Worm (Caenorhabditis elegans) whole organism, young adult: ENCODE data around the gene F56D6.13.
"Not testable (repeated sequence)": the region's sequence is repeated elsewhere in the genome, so short reads cannot be mapped to it uniquely, and the experiment has no call there.

Source experiments
- B0336.3 ChIP-seq: fragments of 200-800 bp; sonication (Bioruptor generic); IDR thresholded peaks from 2 replicates; pipeline ENCODE4 v1.3.6; 2022; ENCODE audit warnings: missing genetic modification characterization, missing compliant biosample characterization
- F52B5.7 ChIP-seq: sonication (generic microtip); optimal IDR thresholded peaks from 2 replicates; lab custom pipeline; 2016; ENCODE audit warnings: mild to moderate bottlenecking, missing genetic modification characterization, missing compliant biosample characterization
- F57A8.1 ChIP-seq: fragments of 200-800 bp; sonication (Bioruptor generic); optimal IDR thresholded peaks from 2 replicates; lab custom pipeline; 2018; ENCODE audit warnings: mild to moderate bottlenecking, missing genetic modification characterization, moderate library complexity, missing compliant biosample characterization
- Y53F4B.3 ChIP-seq: fragments of 200-800 bp; sonication (Bioruptor generic); IDR thresholded peaks from 2 replicates; pipeline ENCODE4 v1.3.6; 2022; ENCODE audit warnings: missing genetic modification reagents, missing genetic modification characterization, missing compliant biosample characterization
- ZK185.1 ChIP-seq: sonication (generic microtip); optimal IDR thresholded peaks from 2 replicates; lab custom pipeline; 2016; ENCODE audit warnings: mild to moderate bottlenecking, missing genetic modification characterization, missing compliant biosample characterization; ENCODE audit not compliant: poor library complexity, severe bottlenecking
- aptf-2 ChIP-seq: fragments of 200-800 bp; sonication (Bioruptor generic); conservative IDR thresholded peaks from 2 replicates; pipeline ENCODE4 v1.3.6; 2022; ENCODE audit warnings: missing genetic modification reagents, missing genetic modification characterization, missing compliant biosample characterization
- attf-5 ChIP-seq: fragments of 200-800 bp; sonication (Bioruptor generic); optimal IDR thresholded peaks from 2 replicates; lab custom pipeline; 2018; ENCODE audit warnings: mild to moderate bottlenecking, missing genetic modification characterization, missing compliant biosample characterization
- bed-1 ChIP-seq: fragments of 200-800 bp; sonication (Bioruptor generic); IDR thresholded peaks from 2 replicates; pipeline ENCODE4 v1.3.6; 2022; ENCODE audit warnings: missing genetic modification reagents, missing genetic modification characterization, missing compliant biosample characterization
- die-1 ChIP-seq: sonication (generic microtip); optimal IDR thresholded peaks from 2 replicates; lab custom pipeline; 2016; ENCODE audit warnings: missing genotype, mild to moderate bottlenecking, missing genetic modification characterization, missing compliant biosample characterization
- dpff-1 ChIP-seq: sonication (generic microtip); optimal IDR thresholded peaks from 2 replicates; lab custom pipeline; 2017; ENCODE audit warnings: mild to moderate bottlenecking, missing genetic modification characterization, missing compliant biosample characterization
- dpl-1 ChIP-seq: fragments of 150-350 bp; optimal IDR thresholded peaks from 2 replicates; lab custom pipeline; 2014; ENCODE audit warnings: missing biosample characterization, missing genetic modification reagents, missing genetic modification characterization
- efl-1 ChIP-seq: fragments of 150-350 bp; optimal IDR thresholded peaks from 2 replicates; lab custom pipeline; 2014; ENCODE audit warnings: missing biosample characterization, missing genetic modification reagents, missing genetic modification characterization
- egl-18 ChIP-seq: fragments of 200-800 bp; sonication (Bioruptor generic); IDR thresholded peaks from 2 replicates; pipeline ENCODE4 v1.3.6; 2022; ENCODE audit warnings: missing genetic modification reagents, missing genetic modification characterization, missing compliant biosample characterization
- egl-44 ChIP-seq: fragments of 200-800 bp; sonication (Bioruptor generic); IDR thresholded peaks from 2 replicates; pipeline ENCODE4 v1.3.6; 2022; ENCODE audit warnings: missing genetic modification reagents, missing genetic modification characterization, missing compliant biosample characterization
- egrh-3 ChIP-seq: fragments of 200-800 bp; sonication (Bioruptor generic); IDR thresholded peaks from 2 replicates; pipeline ENCODE4 v1.3.6; 2022; ENCODE audit warnings: missing genetic modification reagents, missing genetic modification characterization, missing compliant biosample characterization
- ekl-4 ChIP-seq: fragments of 200-800 bp; sonication (Bioruptor generic); IDR thresholded peaks from 2 replicates; pipeline ENCODE4 v1.3.6; 2022; ENCODE audit warnings: missing genetic modification reagents, missing genetic modification characterization, missing compliant biosample characterization
- ets-4 ChIP-seq: fragments of 200-800 bp; sonication (Bioruptor generic); optimal IDR thresholded peaks from 2 replicates; lab custom pipeline; 2018; ENCODE audit warnings: mild to moderate bottlenecking, missing genetic modification characterization, missing compliant biosample characterization
- fkh-3 ChIP-seq: sonication (generic microtip); optimal IDR thresholded peaks from 2 replicates; lab custom pipeline; 2016; ENCODE audit warnings: mild to moderate bottlenecking, missing genetic modification characterization, missing compliant biosample characterization
- hlh-26 ChIP-seq: fragments of 200-800 bp; sonication (Bioruptor generic); conservative IDR thresholded peaks from 2 replicates; pipeline ENCODE4 v1.3.6; 2022; ENCODE audit warnings: missing genetic modification reagents, missing genetic modification characterization, missing compliant biosample characterization
- hrde-1 ChIP-seq: sonication (generic microtip); optimal IDR thresholded peaks from 2 replicates; lab custom pipeline; 2016; ENCODE audit warnings: missing genetic modification characterization, mild to moderate bottlenecking, missing compliant biosample characterization, moderate library complexity, missing genotype, missing genetic modification reagents, borderline replicate concordance
- lin-26 ChIP-seq: fragments of 200-800 bp; sonication (Bioruptor generic); IDR thresholded peaks from 2 replicates; pipeline ENCODE4 v1.3.6; 2022; ENCODE audit warnings: missing genetic modification reagents, missing genetic modification characterization, missing compliant biosample characterization
- lin-54 ChIP-seq: fragments of 200-800 bp; sonication (Bioruptor generic); optimal IDR thresholded peaks from 2 replicates; lab custom pipeline; 2018; ENCODE audit warnings: mild to moderate bottlenecking, missing genetic modification characterization, missing compliant biosample characterization
- lir-1 ChIP-seq: fragments of 200-800 bp; sonication (Bioruptor generic); conservative IDR thresholded peaks from 2 replicates; pipeline ENCODE4 v1.3.6; 2022; ENCODE audit warnings: missing genetic modification reagents, missing genetic modification characterization, missing compliant biosample characterization
- lsl-1 ChIP-seq: fragments of 200-800 bp; sonication (Bioruptor generic); optimal IDR thresholded peaks from 2 replicates; lab custom pipeline; 2018; ENCODE audit warnings: mild to moderate bottlenecking, missing genetic modification characterization, moderate library complexity, missing compliant biosample characterization
- mel-28 ChIP-seq: sonication (generic microtip); optimal IDR thresholded peaks from 2 replicates; lab custom pipeline; 2016; ENCODE audit warnings: borderline replicate concordance, mild to moderate bottlenecking, missing genetic modification characterization, missing compliant biosample characterization
- nfya-2 ChIP-seq: fragments of 200-800 bp; sonication (Bioruptor generic); IDR thresholded peaks from 2 replicates; pipeline ENCODE4 v1.3.6; 2022; ENCODE audit warnings: missing genetic modification reagents, missing genetic modification characterization, missing compliant biosample characterization
- sdz-38 ChIP-seq: sonication (generic microtip); optimal IDR thresholded peaks from 2 replicates; lab custom pipeline; 2016; ENCODE audit warnings: missing genotype, missing genetic modification characterization, missing compliant biosample characterization
- sea-2 ChIP-seq: fragments of 200-800 bp; sonication (Bioruptor generic); IDR thresholded peaks from 2 replicates; pipeline ENCODE4 v1.3.6; 2022; ENCODE audit warnings: missing genetic modification characterization, missing compliant biosample characterization
- snpc-1.3 ChIP-seq: sonication (generic microtip); optimal IDR thresholded peaks from 2 replicates; lab custom pipeline; 2017; ENCODE audit warnings: missing genetic modification characterization, mild to moderate bottlenecking, missing compliant biosample characterization, antibody characterized with exemption, moderate library complexity, missing genotype, missing genetic modification reagents; ENCODE audit not compliant: insufficient read depth
- snpc-4 ChIP-seq, 5 experiments: fragments of 150-350 bp in 1 of 5; sonication (generic microtip) in 4 of 5; optimal IDR thresholded peaks; 2 replicates each; lab custom pipeline; 2014 to 2018; ENCODE audit warnings: missing genetic modification characterization in 5 of 5, missing biosample characterization in 3 of 5, antibody characterized with exemption in 2 of 5, mild to moderate bottlenecking in 2 of 5, missing compliant biosample characterization in 2 of 5, missing genotype in 2 of 5, moderate library complexity in 2 of 5, missing genetic modification reagents in 1 of 5
- somi-1 ChIP-seq: fragments of 200-800 bp; sonication (Bioruptor generic); optimal IDR thresholded peaks from 2 replicates; lab custom pipeline; 2018; ENCODE audit warnings: mild to moderate bottlenecking, missing genetic modification characterization, missing compliant biosample characterization
- tbp1 ChIP-seq: fragments of 200-800 bp; sonication (Bioruptor generic); optimal IDR thresholded peaks from 2 replicates; lab custom pipeline; 2018; ENCODE audit warnings: mild to moderate bottlenecking, missing genetic modification characterization, missing compliant biosample characterization
- tlf-1 ChIP-seq: fragments of 200-800 bp; sonication (Bioruptor generic); optimal IDR thresholded peaks from 2 replicates; lab custom pipeline; 2018; ENCODE audit warnings: mild to moderate bottlenecking, missing genetic modification characterization, missing compliant biosample characterization
- unc-130 ChIP-seq: sonication (generic microtip); optimal IDR thresholded peaks from 2 replicates; lab custom pipeline; 2016; ENCODE audit warnings: missing genetic modification reagents, missing genetic modification characterization, missing compliant biosample characterization
- ztf-25 ChIP-seq: fragments of 200-800 bp; sonication (Bioruptor generic); IDR thresholded peaks from 2 replicates; pipeline ENCODE4 v1.3.6; 2022; ENCODE audit warnings: missing genetic modification reagents, missing genetic modification characterization, missing compliant biosample characterization
- ztf-26 ChIP-seq: sonication (generic microtip); optimal IDR thresholded peaks from 2 replicates; lab custom pipeline; 2017; ENCODE audit warnings: missing genetic modification characterization, missing compliant biosample characterization

The F56D6.13 gene

ce11 chrIV:3902955-3903354, 6.3 kb upstream of the F56D6.13 start, which contains the start of gene F56D6.6 (continued):
- TF ChIP-seq snpc-1.3 (tag; lab: Kevin White, UChicago) (no peak), snpc-4 (GFP tag; optimal IDR thresholded peaks at IDR 0.05; lab: Kevin White, UChicago) (no peak), snpc-4 (tag; optimal IDR thresholded peaks at IDR 0.05; lab: Kevin White, UChicago) (no peak), egl-44 (GFP tag; lab: Robert Waterston, UW) (no peak), lin-26 (GFP tag; lab: Robert Waterston, UW) (no peak), sea-2 (GFP tag; lab: Robert Waterston, UW) (no peak)
- TF ChIP-seq, all 124 proteins: peak for 0

ce11 chrIV:3904620-3905019, 4.6 kb upstream of the F56D6.13 start, which contains the start of gene F56D6.21:
Gene F56D6.21, plus strand, starts transcription at chrIV:3904920.
- TF ChIP-seq ztf-25: no peak
- no peak for TF ChIP-seq nfya-2 (GFP tag; lab: Robert Waterston, UW)
- TF ChIP-seq somi-1 (GFP tag; lab: Kevin White, UChicago): no peak
- TF ChIP-seq fkh-3 (tag; lab: Kevin White, UChicago): no peak
- TF ChIP-seq tbp1 (GFP tag; lab: Kevin White, UChicago): no peak
- no peak for TF ChIP-seq ekl-4 (GFP tag; lab: Robert Waterston, UW)
- TF ChIP-seq egrh-3 (GFP tag; lab: Robert Waterston, UW): no peak
- TF ChIP-seq unc-130 (GFP tag; lab: Kevin White, UChicago): no peak
- no peak for TF ChIP-seq F52B5.7 (tag; lab: Kevin White, UChicago)
- no peak for TF ChIP-seq B0336.3
- TF ChIP-seq egl-18 (GFP tag; lab: Robert Waterston, UW): no peak

DNA sequence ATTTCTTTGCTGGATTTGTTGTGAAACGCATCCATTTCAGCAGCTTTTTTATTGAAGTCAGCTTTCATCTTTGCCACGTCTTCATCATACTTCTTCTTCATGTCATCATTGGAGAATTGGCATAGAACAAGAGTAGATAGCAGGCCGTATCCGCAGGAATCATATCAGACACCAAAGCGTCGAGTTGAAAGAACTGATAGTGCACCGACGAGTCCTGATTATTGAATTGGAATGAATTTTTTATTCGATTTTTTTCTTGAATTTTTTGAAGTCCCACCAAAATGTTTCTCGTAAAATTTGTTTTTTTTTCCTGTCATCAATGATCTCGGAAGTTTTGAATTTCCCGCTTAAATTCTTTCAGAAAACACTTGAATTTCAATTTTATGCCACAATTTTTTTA, 2.8 kb upstream of the F56D6.13 start, which contains the start of gene F56D6.11:
TSS of gene F56D6.11 (minus strand) at position 101 of the 400 bp plus-strand sequence.
- no peak for TF ChIP-seq dpff-1 (tag; lab: Kevin White, UChicago)

DNA sequence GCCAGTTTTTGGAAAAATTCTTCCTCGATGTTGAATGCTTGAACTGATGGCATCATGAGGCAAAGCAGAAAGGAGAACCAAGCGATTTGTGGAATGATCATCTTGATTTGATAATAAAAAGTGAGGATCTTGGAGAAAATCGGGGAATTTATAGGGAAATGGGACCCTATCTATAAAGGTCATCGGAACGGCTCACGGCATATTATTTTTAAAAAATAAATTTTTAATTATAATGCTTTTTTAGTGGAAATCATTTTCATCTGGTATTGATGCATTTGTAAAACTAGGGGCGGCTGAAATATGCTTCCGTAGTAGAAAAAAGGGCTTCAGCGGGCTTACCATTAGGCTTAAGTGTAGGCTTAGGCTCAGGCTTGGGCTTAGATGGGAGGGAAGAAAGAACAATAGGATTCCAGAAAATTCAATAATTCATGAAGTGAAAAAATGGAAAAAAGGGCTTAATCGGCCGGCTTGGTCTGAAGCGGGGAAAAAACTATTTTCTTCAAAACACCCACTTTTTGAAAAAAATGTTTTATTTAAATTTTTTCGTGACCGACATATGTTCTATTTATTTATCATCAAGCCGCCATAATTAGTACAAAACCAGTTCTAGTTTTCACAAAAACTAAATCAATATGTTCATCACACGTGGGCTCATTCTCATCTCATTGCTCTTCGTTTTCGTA, 1.6 kb upstream of the F56D6.13 start, which contains the start of the genes F56D6.22 and F56D6.12:
TSS of gene F56D6.22 (minus strand) at position 101 of the 683 bp plus-strand sequence.
TSS of gene F56D6.12 (plus strand) at position 633 of the 683 bp plus-strand sequence.
- TF ChIP-seq bed-1 (GFP tag; lab: Robert Waterston, UW) (no peak), sdz-38 (tag; lab: Kevin White, UChicago) (no peak), unc-130 (GFP tag; lab: Kevin White, UChicago) (no peak), aptf-2 (GFP tag; lab: Robert Waterston, UW) (no peak), egl-18 (GFP tag; lab: Robert Waterston, UW) (no peak), attf-5 (no peak), efl-1 (GFP tag; lab: Kevin White, UChicago) (no peak), mel-28 (tag; lab: Kevin White, UChicago) (no peak)

- not testable (repeated sequence) for TF ChIP-seq sea-2 (GFP tag; lab: Robert Waterston, UW); ZK185.1 (tag; lab: Kevin White, UChicago); hrde-1 (tag; lab: Kevin White, UChicago)
These were observed 2.6 kb downstream of the F56D6.13 start, which contains the start of gene F56D6.18 for ce11 chrIV:3911848-3912247. Gene F56D6.18, minus strand, starts transcription at chrIV:3911948.

DNA sequence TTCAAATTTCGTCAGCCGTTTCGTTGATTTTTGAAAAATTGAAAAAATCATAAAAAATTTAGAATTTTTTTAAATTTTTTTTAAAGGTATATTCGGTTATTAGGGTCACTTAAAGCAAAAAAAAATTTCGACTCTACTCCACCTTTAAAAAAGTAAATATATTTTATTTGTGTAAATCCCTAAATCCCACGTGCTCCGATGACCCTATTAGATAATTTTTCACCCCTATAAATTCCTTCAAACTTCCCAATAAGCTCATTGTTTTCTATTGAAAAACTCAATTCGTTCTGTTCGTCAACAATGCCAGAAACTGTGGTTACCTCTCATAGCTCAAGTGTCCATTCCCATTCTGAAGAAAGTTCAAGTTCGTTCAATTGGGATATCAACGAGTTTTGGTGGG, 3.4 kb downstream of the F56D6.13 start, which contains the start of gene F56D6.20:
TSS of gene F56D6.20 (plus strand) at position 301 of the 400 bp plus-strand sequence.
- TF ChIP-seq ets-4 (no peak), unc-130 (GFP tag; lab: Kevin White, UChicago) (no peak), Y53F4B.3 (no peak), lsl-1 (GFP tag; lab: Kevin White, UChicago) (no peak), tlf-1 (no peak), hlh-26 (GFP tag; lab: Robert Waterston, UW) (no peak), sdz-38 (tag; lab: Kevin White, UChicago) (no peak), hrde-1 (tag; lab: Kevin White, UChicago) (no peak), lin-54 (GFP tag; lab: Kevin White, UChicago) (no peak), lir-1 (GFP tag; lab: Robert Waterston, UW) (no peak), ztf-26 (tag; lab: Kevin White, UChicago) (no peak), die-1 (no peak), dpl-1 (GFP tag; lab: Kevin White, UChicago) (no peak), ZK185.1 (tag; lab: Kevin White, UChicago) (no peak), F57A8.1 (GFP tag; lab: Kevin White, UChicago) (no peak)
